Worm (Caenorhabditis elegans): Measurements from ENCODE around the gene str-161.
"Not testable (repeated sequence)": the region's sequence is repeated elsewhere in the genome, so short reads cannot be mapped to it uniquely, and the experiment has no call there.

DNA sequence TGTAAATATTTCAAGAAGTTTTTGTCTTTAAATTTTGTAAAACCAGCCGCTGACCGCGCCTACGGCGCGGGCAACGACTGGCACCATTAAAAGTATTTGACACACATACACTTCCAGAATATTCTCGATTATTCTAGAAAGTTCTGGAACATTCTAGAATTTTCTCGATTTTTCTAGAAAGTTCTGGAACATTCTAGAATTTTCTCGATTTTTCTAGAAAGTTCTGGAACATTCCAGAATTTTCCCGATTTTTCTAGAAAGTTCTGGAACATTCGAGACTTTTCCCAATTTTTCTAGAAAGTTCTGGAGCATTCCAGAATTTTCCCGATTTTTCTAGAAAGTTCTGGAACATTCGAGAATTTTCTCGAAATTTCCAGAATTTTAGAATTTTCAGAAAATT, 16.7 kb upstream of the str-161 start:
- not testable (repeated sequence) for TF ChIP-seq pbrm-1 (GFP tag; IDR thresholded peaks at IDR 0.05); lin-35 (GFP tag; optimal IDR thresholded peaks at IDR 0.05); attf-3 (GFP tag; conservative IDR thresholded peaks at IDR 0.05); pha-4 (tag; optimal IDR thresholded peaks at IDR 0.05); F57A8.1 (GFP tag; optimal IDR thresholded peaks at IDR 0.05); nfya-2 (GFP tag; IDR thresholded peaks at IDR 0.05); rcor-1 (GFP tag; IDR thresholded peaks at IDR 0.05); snpc-4 (GFP tag; optimal IDR thresholded peaks at IDR 0.05); snpc-4 (tag; optimal IDR thresholded peaks at IDR 0.05)

Measured in whole organism, young adult.